Fruit fly (Drosophila melanogaster): Measurements from ENCODE around the gene Oseg4.

Oseg4 gene

DNA sequence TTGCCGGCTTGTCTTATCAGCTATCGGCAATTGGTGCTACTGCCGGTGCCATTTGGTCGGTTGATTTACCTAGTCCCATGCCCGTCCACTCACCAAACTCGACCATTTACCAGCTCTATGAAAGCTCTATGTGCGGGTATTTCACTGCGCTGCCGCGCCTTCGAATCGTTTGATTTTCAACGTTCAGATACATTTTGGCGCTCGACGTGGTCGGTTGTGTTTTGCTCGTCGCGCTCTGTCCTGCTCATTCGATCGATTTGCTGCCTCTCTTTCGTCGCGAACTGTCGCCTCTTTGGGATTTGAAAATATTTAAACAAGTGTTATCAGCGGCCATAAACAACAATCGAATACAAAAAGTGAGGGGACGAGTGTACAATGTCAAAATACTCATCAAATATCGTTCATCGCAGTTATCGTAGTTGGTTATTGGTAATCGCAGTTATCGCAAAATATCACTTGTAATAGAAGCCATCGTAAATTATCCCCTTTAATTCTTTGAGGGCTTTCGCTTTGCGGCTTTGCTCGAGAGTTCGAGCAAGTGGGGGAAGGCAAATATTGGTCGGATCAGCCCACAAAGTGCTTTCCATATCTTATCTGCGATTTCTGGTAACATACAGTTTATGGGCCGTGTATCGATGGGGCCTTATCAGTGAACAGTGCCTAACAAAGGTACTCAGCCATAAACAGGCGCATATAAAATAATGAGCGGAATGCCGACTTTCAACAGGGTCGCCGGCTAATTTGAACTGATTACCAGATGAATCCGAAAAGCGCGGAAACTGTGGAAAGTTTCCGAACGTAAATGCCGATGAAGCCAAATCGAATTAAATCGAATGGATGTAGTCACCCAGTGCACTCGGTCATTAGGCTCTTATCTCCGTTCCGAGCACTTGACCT, 6.3 kb upstream of the Oseg4 start:
- TF ChIP-seq CG17801 (GFP tag; optimal IDR thresholded peaks at IDR 0.05; ENCODE audit: partially characterized antibody), result no peak

DNA sequence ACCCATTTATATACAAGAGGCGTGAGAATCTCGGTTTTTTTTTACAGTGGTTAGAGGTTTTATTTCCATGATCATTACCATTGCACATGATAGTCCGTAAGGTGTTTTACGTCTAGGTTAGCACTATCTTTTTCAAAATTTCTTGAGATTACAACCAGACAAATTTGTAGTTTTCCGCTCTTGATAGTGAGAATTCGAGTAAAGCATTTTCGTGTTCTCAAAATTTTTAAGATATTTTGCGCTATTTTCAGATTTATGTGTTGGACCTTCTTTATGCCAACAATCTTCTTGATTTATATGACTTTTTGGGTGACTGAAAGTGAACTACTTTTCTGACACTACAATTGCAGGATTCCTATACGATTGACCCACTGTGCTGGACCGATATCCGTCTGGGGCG, 5.5 kb upstream of the Oseg4 start:
- no peak for TF ChIP-seq CG17801 (GFP tag; optimal IDR thresholded peaks at IDR 0.05; ENCODE audit: partially characterized antibody)

DNA sequence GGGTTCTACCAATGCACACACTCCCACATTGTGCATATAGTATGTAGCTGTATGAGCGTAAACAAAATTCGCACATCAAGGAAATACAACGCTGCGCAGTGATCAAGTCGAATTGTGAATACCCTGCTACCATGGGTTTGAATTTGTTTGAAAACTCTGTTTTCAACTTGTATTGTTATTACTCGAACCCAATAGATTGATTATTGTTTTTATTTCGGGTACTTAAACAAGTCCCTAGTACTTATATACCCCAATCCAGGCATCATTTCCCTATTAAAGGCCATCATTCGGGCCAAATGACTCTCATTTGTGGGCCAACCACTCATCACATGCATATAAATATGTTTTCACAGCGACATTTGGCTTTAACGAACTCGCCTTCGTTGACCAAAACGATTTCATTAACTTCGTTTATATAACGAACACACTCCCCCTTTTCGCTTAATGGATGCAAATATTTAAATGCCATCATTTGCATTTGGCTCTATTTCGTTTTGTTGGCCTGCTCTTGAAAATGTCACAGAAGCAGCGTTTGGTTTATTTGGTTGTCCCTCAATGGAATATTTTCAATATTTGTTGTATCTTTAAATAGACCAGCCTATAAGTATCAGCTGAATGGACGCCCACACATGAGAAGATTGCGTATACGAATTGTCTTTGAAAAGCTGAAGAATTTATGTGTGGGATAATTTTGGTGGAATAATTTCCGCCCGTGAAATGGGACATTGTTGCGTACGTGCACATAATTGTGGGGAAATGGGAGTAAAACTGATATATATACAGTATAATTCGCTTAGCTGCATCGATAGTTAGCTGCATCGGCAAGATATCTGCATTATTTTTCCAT, 4.8 kb upstream of the Oseg4 start:
- TF ChIP-seq CG17801 (GFP tag; optimal IDR thresholded peaks at IDR 0.05; ENCODE audit: partially characterized antibody), result no peak

DNA sequence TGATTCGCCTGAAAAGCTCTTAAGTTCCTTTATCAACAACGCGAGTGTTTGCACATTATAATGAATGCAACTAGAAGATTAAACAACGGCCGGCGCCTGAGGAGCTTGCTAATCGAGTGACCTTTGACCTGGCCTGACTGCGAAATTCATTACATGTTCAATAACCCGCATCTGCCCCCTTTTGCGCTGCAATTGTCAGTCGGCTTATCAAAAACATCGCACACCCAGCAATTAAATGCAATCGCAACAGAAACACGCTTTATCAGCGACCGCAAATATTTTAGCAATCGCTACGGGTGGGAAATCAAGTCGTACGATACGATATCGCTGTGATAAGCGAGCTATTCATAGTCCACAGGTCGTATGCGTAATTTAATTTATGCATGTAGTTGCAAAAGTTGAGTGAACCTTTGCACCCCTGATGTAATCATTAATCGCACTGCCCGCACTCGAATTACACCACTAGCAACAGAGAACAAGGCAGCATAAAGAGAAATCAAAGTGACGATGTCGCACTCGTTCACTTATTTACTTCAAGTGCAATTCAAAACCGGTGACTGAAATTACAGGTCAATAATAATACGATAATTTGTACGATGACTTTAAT, 4.1 kb upstream of the Oseg4 start:
- peak; percentile 3 for TF ChIP-seq CG17801 (GFP tag; optimal IDR thresholded peaks at IDR 0.05; ENCODE audit: partially characterized antibody)

DNA sequence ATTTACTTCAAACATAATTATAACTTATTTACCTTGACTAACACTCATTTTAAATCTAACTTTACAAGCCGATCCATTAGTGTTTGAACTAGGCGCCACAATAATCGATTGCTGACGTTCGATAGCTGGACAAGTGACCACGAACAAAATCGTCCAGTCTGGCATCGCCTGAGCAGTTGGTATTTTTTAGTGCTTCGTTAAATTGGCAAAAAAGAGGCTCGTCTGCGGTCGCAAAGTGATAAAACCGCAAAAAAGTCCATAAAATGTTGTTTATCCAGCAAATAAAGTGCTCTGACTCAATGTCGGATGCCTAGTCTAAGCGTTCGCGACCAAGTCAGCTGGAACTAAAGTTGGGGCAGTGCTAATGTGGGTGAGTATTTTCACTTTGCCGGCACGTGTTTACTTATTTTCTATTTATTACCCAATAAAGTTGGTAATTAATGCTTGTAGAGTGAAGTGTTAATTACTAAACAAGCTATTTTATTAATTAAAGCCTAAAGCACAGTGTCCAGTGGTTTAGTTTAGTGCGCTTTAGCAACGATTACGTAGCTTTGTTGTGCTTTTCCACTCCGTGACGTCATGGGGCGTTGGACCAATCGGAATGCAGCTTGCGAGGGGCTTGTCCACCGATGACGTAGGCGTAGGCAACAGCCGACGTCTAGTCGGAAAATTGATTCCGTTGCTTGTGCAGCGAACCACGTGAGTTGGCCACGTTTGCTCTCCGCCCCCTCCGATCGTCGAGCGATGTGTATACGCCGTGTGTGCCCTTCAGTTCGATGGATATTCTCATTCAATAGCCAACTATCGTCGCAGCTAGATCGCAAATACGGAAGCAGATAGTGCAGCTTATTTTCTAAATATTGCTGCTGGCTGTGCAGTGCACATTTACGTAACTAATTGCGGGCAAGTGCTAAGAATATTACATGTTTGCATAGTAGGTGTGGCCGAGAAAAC, 3.1 kb upstream of the Oseg4 start, which contains the start of gene Gk2:
Gk2 (plus strand) TSS at position 33 of the 954 bp plus-strand sequence.
- no peak for TF ChIP-seq CG17801 (GFP tag; optimal IDR thresholded peaks at IDR 0.05; ENCODE audit: partially characterized antibody)

DNA sequence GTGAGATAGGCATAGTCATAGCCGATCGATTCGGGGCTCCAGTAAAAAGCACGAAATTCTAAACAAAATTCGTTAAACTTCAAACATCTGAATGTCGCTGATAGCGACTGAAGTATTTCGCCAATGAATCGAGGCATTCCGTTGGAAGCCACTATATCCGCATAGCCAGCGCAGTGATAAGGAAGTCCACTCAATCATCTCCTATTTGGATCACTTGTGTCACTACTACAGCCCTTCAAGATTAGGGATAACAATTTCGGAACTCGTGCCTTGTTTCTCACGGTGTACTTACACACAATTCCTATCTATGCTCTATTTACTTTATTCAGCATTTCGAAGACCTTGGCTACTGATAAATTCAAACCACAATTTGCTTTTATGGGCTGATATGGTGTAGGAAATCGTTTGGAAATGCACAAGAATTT, 2.3 kb upstream of the Oseg4 start, which contains the start of gene PIG-Wb:
PIG-Wb (minus strand) TSS at position 209 of the 425 bp plus-strand sequence.
- no peak for TF ChIP-seq CG17801 (GFP tag; optimal IDR thresholded peaks at IDR 0.05; ENCODE audit: partially characterized antibody)

DNA sequence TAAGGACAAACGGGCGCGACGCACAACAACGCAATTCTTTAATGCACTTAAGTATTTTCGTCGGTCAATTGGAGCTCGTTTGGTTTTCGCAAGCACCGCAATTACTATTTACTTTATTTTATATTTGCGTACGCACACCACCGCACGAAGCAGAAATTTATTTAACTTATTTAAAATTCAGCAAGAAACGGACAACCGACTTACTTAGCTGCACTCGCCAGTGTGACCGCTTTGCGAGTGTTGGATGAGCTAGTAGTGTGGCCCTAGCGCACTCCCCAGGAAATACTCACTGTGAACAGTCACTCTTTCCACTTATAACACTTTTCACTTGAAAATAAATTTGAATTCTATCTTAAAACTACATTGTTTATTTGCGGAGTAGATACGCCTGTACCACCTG, 4.7 kb downstream of the Oseg4 start, which contains the start of gene drpr:
drpr (minus strand) TSS at position 235 of the 400 bp plus-strand sequence.
- peak; percentile 45 for TF ChIP-seq CG17801 (GFP tag; optimal IDR thresholded peaks at IDR 0.05; ENCODE audit: partially characterized antibody)

DNA sequence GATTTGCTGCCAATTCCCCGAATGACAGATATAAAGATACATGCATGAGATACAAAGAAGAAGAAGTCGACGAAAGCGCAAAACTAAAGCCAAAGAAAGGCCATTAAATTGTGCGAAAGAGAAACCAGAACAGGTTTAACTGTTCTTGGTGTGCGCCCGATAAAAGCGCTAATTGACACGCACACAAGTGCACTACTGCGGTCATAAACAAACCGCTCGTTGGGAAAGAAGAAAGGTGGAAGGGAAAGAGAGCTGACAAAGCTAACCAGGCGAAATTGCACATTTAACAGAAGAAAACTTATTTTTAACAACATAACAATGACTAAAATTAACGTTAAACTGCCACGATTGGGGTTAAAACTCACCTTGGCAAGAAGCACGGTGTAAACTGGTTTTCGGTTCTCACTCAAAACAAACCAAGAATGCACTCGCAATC, 5.4 kb downstream of the Oseg4 start:
- no peak for TF ChIP-seq CG17801 (GFP tag; optimal IDR thresholded peaks at IDR 0.05; ENCODE audit: partially characterized antibody)

DNA sequence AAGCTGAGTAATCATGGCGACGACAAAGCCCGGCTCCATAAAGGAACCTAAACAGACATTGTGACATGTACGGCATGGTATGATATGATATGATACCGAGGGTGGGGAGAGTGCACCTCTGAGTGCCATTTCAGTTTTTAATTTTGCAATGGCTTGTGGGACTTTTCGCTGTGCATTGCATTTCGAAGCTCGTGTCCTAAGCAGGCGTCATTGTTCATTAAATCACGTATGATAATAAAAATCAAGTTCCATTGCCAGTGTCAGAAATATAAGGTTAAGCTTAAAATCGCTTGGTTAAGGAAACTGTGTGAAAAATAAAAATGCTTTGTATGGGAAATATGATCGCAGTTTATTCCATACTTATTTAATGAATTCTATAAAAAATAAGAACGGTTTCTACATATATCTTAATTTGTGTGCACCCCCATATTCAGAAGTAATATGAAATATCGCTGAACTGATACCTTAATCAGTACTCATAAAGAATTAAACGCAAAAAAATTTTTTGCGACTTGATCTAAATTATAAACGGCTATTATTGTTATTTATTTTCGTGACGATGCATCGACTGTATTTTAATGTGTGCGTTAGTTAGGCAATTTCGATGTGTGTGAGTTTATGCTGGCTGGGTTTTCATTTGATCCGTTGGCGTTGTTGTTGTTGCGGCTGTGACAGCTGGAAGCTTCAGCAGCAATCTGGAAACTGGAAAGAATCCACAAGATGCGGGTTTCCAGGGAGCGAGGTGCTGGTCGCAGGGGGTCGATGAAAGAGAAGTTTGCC, 6.0 kb downstream of the Oseg4 start:
- no peak for TF ChIP-seq CG17801 (GFP tag; optimal IDR thresholded peaks at IDR 0.05; ENCODE audit: partially characterized antibody)

DNA sequence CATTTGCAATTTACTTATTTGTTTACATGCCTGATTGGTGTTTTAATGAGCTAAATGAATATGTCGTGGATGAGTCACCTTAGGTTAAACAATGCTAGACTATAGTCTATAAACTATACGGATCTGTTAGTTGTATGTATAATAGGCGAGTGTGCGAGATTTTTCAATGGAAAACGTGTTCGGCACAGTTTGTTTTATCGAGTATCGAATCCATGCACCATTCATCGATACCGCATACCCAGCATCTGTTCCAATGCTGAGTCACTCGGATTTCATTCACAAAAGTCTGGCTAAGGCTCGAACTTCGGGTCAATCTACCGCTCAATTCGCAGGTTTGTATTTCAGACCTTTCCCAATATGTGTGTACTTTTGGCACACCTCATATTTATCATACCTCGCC, 8.1 kb downstream of the Oseg4 start:
- TF ChIP-seq CG17801 (GFP tag; optimal IDR thresholded peaks at IDR 0.05; ENCODE audit: partially characterized antibody), result no peak

DNA sequence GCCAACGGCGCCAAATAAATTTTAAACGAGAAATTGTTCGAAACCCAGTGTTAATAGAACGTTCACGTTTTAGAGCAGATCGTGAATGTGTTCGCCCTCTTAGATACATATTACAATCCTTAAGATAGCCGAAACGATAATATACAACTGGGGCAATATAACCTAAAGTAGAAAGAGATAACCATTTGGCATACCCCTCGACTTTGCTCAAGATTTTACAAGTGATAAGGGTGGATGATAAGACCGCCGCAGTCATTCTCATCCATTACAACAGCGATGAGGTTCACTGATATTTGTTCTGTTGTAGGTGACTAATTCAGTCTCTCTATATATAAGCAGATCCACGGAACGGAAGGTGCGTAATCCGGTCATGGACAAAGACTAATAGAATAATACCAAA, 8.8 kb downstream of the Oseg4 start:
- no peak for TF ChIP-seq CG17801 (GFP tag; optimal IDR thresholded peaks at IDR 0.05; ENCODE audit: partially characterized antibody)

DNA sequence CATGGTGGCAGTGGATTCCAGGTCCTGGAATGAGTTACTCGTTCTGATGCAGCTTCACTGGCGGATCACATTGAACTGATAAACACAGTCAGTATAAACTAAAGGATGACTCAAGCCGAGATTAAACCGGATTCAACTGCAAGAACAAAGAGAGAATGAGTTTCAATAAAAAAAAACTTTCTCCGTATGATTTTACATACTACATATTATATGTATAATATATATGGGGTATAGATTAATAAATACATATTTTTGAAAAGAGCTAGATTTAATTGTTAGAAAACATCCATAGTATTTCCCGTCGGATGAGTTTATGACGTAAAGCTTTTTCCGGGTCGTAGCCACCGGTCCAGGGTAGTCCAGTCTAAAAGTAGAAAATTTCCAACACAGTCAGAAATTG, 11.5 kb downstream of the Oseg4 start, which contains the start of gene CG12035:
CG12035 (plus strand) TSS at position 301 of the 400 bp plus-strand sequence.
- TF ChIP-seq CG17801 (GFP tag; optimal IDR thresholded peaks at IDR 0.05; ENCODE audit: partially characterized antibody), result no peak

DNA sequence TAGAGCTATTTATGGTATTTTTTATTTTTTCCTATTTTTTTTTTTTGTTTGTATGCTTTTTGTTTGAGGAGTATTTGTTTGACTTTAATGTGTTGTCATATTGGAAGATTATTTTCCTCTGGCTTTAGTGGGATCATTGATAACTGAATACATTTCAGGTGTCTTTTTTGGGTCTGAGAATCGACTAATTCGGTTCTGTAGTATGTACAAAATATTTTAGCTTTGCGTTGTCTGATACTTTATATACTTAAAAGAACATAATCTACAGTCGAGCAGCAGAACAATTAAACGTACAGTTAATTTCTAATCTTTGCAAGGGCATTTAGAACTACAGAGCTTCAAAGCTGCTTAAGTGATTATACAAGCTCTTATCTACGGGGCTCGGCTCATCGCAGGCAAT, 12.5 kb downstream of the Oseg4 start, which contains the start of gene CG18171:
CG18171 (minus strand) TSS at position 101 of the 400 bp plus-strand sequence.
- no peak for TF ChIP-seq CG17801 (GFP tag; optimal IDR thresholded peaks at IDR 0.05; ENCODE audit: partially characterized antibody)

Measured in ovary, adult (tissue).